Fruit fly (Drosophila melanogaster): ENCODE results near the gene CG32987.

dm6 chr2L:8857752-8858151 lies 5.9 kb upstream of the CG32987 start:
- TF ChIP-seq CG15710 (tag; optimal IDR thresholded peaks at IDR 0.05) (no peak), CG9948 (tag; optimal IDR thresholded peaks at IDR 0.05) (no peak), EcR (GFP tag; optimal IDR thresholded peaks at IDR 0.05) (peak; percentile 59), Pif1A (GFP tag; optimal IDR thresholded peaks at IDR 0.05) (no peak), CG8159 (tag; optimal IDR thresholded peaks at IDR 0.05) (no peak), gl (tag; optimal IDR thresholded peaks at IDR 0.05) (no peak)
